Fruit fly (Drosophila melanogaster) whole organism, prepupa: ENCODE data around the gene CG5768.

Experiments used
- Blimp-1 ChIP-seq: fragments of 200-800 bp; sonication (Bioruptor generic); optimal IDR thresholded peaks from 3 replicates; lab custom pipeline; 2017; ENCODE audit warnings: missing biosample characterization, missing genetic modification characterization, mild to moderate bottlenecking, moderate library complexity, missing genetic modification reagents
- CG10631 ChIP-seq: fragments of 200-800 bp; sonication (Bioruptor generic); optimal IDR thresholded peaks from 2 replicates; lab custom pipeline; 2016; ENCODE audit warnings: missing biosample characterization, missing genetic modification characterization
- CG11294 ChIP-seq: fragments of 200-800 bp; sonication (Bioruptor generic); IDR thresholded peaks from 2 replicates; pipeline ENCODE4 v1.3.6; 2022; ENCODE audit warnings: missing biosample characterization, missing genetic modification characterization
- CG11902 ChIP-seq: fragments of 200-800 bp; sonication (Bioruptor generic); optimal IDR thresholded peaks from 3 replicates; lab custom pipeline; 2016; ENCODE audit warnings: missing biosample characterization, missing genetic modification characterization
- CG1621 ChIP-seq: fragments of 200-800 bp; sonication (Bioruptor generic); optimal IDR thresholded peaks from 3 replicates; lab custom pipeline; 2018; ENCODE audit warnings: missing biosample characterization, mild to moderate bottlenecking, missing genetic modification characterization
- CG31627 ChIP-seq: fragments of 200-800 bp; sonication (Bioruptor generic); optimal IDR thresholded peaks from 3 replicates; lab custom pipeline; 2016; ENCODE audit warnings: missing biosample characterization, missing genetic modification characterization
- CG32006 ChIP-seq: fragments of 200-800 bp; sonication (Bioruptor generic); optimal IDR thresholded peaks from 3 replicates; lab custom pipeline; 2017; ENCODE audit warnings: missing biosample characterization, mild to moderate bottlenecking, missing genetic modification characterization
- CG34406 ChIP-seq: fragments of 200-800 bp; sonication (Bioruptor generic); optimal IDR thresholded peaks from 3 replicates; lab custom pipeline; 2016; ENCODE audit warnings: missing biosample characterization, missing genetic modification characterization
- CG4318 ChIP-seq: fragments of 200-800 bp; sonication (Bioruptor generic); optimal IDR thresholded peaks from 3 replicates; lab custom pipeline; 2017; ENCODE audit warnings: missing biosample characterization, mild to moderate bottlenecking, missing genetic modification characterization
- CG6808 ChIP-seq: fragments of 200-800 bp; sonication (Bioruptor generic); optimal IDR thresholded peaks from 3 replicates; lab custom pipeline; 2017; ENCODE audit warnings: missing biosample characterization, missing genetic modification characterization, mild to moderate bottlenecking, moderate library complexity, missing genetic modification reagents
- CG7368 ChIP-seq: fragments of 200-800 bp; sonication (Bioruptor generic); optimal IDR thresholded peaks from 3 replicates; lab custom pipeline; 2016; ENCODE audit warnings: missing biosample characterization, missing genetic modification characterization
- CG8319 ChIP-seq: fragments of 200-800 bp; sonication (Bioruptor generic); optimal IDR thresholded peaks from 3 replicates; lab custom pipeline; 2016; ENCODE audit warnings: missing biosample characterization, missing genetic modification characterization
- Eip78C ChIP-seq: fragments of 200-800 bp; sonication (Bioruptor generic); peaks from one replicate; lab custom pipeline; 2016; ENCODE audit warnings: missing biosample characterization, missing genetic modification characterization
- Eip93F ChIP-seq: fragments of 200-800 bp; sonication (Bioruptor generic); optimal IDR thresholded peaks from 2 replicates; lab custom pipeline; 2016; ENCODE audit warnings: missing biosample characterization, mild to moderate bottlenecking, missing genetic modification characterization
- Ets96B ChIP-seq: fragments of 200-800 bp; optimal IDR thresholded peaks from 2 replicates; lab custom pipeline; 2019; ENCODE audit warnings: missing biosample characterization, mild to moderate bottlenecking, missing genetic modification characterization, moderate library complexity
- Hr39 ChIP-seq: fragments of 200-800 bp; sonication (Bioruptor generic); optimal IDR thresholded peaks from 2 replicates; lab custom pipeline; 2016; ENCODE audit warnings: missing biosample characterization, missing genetic modification characterization
- Hr4 ChIP-seq: fragments of 200-800 bp; sonication (Bioruptor generic); optimal IDR thresholded peaks from 3 replicates; lab custom pipeline; 2016; ENCODE audit warnings: missing biosample characterization, missing genetic modification characterization
- Lpt ChIP-seq: fragments of 200-800 bp; sonication (Bioruptor generic); optimal IDR thresholded peaks from 3 replicates; lab custom pipeline; 2016; ENCODE audit warnings: missing biosample characterization, missing genetic modification characterization
- Met ChIP-seq: fragments of 200-800 bp; sonication (Bioruptor generic); optimal IDR thresholded peaks from 3 replicates; lab custom pipeline; 2016; ENCODE audit warnings: missing biosample characterization, missing genetic modification characterization
- Smox ChIP-seq: fragments of 200-800 bp; sonication (Bioruptor generic); optimal IDR thresholded peaks from 3 replicates; lab custom pipeline; 2016; ENCODE audit warnings: missing biosample characterization, missing genetic modification characterization
- Sox14 ChIP-seq: fragments of 200-800 bp; sonication (Bioruptor generic); optimal IDR thresholded peaks from 3 replicates; lab custom pipeline; 2016; ENCODE audit warnings: missing biosample characterization, missing genetic modification characterization
- Sox15 ChIP-seq: fragments of 200-800 bp; sonication (Bioruptor generic); optimal IDR thresholded peaks from 3 replicates; lab custom pipeline; 2016; ENCODE audit warnings: missing biosample characterization, missing genetic modification characterization
- acj6 ChIP-seq: fragments of 200-800 bp; sonication (Bioruptor generic); optimal IDR thresholded peaks from 3 replicates; lab custom pipeline; 2016; ENCODE audit warnings: missing biosample characterization, missing genetic modification characterization
- cyc ChIP-seq: fragments of 200-800 bp; sonication (Bioruptor generic); optimal IDR thresholded peaks from 3 replicates; lab custom pipeline; 2016; ENCODE audit warnings: missing biosample characterization, missing genetic modification characterization
- dac ChIP-seq: fragments of 200-800 bp; sonication (Bioruptor generic); optimal IDR thresholded peaks from 2 replicates; lab custom pipeline; 2017; ENCODE audit warnings: missing biosample characterization, mild to moderate bottlenecking, missing genetic modification characterization
- dsx ChIP-seq: fragments of 200-800 bp; optimal IDR thresholded peaks from 3 replicates; lab custom pipeline; 2019; ENCODE audit warnings: missing biosample characterization, mild to moderate bottlenecking, missing genetic modification characterization, moderate library complexity; ENCODE audit not compliant: poor library complexity, severe bottlenecking
- eg ChIP-seq: fragments of 200-800 bp; sonication (Bioruptor generic); IDR thresholded peaks from 3 replicates; pipeline ENCODE4 v1.3.6; 2022; ENCODE audit warnings: missing biosample characterization, missing genetic modification characterization
- esn ChIP-seq: fragments of 200-800 bp; sonication (Bioruptor generic); optimal IDR thresholded peaks from 2 replicates; lab custom pipeline; 2016; ENCODE audit warnings: missing biosample characterization, mild to moderate bottlenecking, missing genetic modification characterization, moderate library complexity
- fd85E ChIP-seq: fragments of 200-800 bp; sonication (Bioruptor generic); optimal IDR thresholded peaks from 3 replicates; lab custom pipeline; 2016; ENCODE audit warnings: missing biosample characterization, missing genetic modification characterization
- fkh ChIP-seq: fragments of 200-800 bp; sonication (Bioruptor generic); optimal IDR thresholded peaks from 3 replicates; lab custom pipeline; 2017; ENCODE audit warnings: missing biosample characterization, mild to moderate bottlenecking, missing genetic modification characterization, moderate library complexity
- lz ChIP-seq: fragments of 200-800 bp; sonication (Bioruptor generic); optimal IDR thresholded peaks from 3 replicates; lab custom pipeline; 2016; ENCODE audit warnings: missing biosample characterization, missing genetic modification characterization
- net ChIP-seq: fragments of 200-800 bp; sonication (Bioruptor generic); optimal IDR thresholded peaks from 3 replicates; lab custom pipeline; 2016; ENCODE audit warnings: missing biosample characterization, missing genetic modification characterization
- ss ChIP-seq, 2 experiments: fragments of 200-800 bp; sonication (Bioruptor generic); optimal IDR thresholded peaks; 2 replicates in 1 of 2; 3 replicates in 1 of 2; lab custom pipeline; 2017 to 2018; ENCODE audit warnings: mild to moderate bottlenecking in 2 of 2, missing biosample characterization in 2 of 2, missing genetic modification characterization in 2 of 2, moderate library complexity in 1 of 2
- svp ChIP-seq: fragments of 200-800 bp; sonication (Bioruptor generic); peaks from one replicate; lab custom pipeline; 2016; ENCODE audit warnings: missing biosample characterization, missing genetic modification characterization
- topi ChIP-seq: fragments of 200-800 bp; sonication (Bioruptor generic); optimal IDR thresholded peaks from 3 replicates; lab custom pipeline; 2016; ENCODE audit warnings: missing biosample characterization, missing genetic modification characterization
- vri ChIP-seq: fragments of 200-800 bp; sonication (Bioruptor generic); optimal IDR thresholded peaks from 3 replicates; lab custom pipeline; 2016; ENCODE audit warnings: missing biosample characterization, mild to moderate bottlenecking, missing genetic modification characterization

The CG5768 gene

dm6 chr3R:24390239-24390638 lies at the start of gene CG5768, which contains the start of gene CG13615:
CG5768 (minus strand) TSS chr3R:24390339.
CG13615 (plus strand) TSS chr3R:24390518.
- TF ChIP-seq Blimp-1 (GFP tag; lab: Kevin White, UChicago), result no peak
- TF ChIP-seq vri (GFP tag; lab: Kevin White, UChicago), result no peak
- TF ChIP-seq lz, result no peak
- no peak for TF ChIP-seq acj6 (GFP tag; lab: Kevin White, UChicago)
- TF ChIP-seq topi (GFP tag; lab: Kevin White, UChicago), result no peak
- no peak for TF ChIP-seq Hr4 (GFP tag; lab: Kevin White, UChicago)
- no peak for TF ChIP-seq CG1621 (tag; lab: Kevin White, UChicago)
- no peak for TF ChIP-seq dac (GFP tag; lab: Kevin White, UChicago)
- no peak for TF ChIP-seq net
- no peak for TF ChIP-seq CG4318

- TF ChIP-seq CG32006 (GFP tag; lab: Kevin White, UChicago) (no peak), Smox (GFP tag; lab: Kevin White, UChicago) (peak; percentile 15), Hr39 (GFP tag; lab: Kevin White, UChicago) (peak; percentile 38), CG11902 (GFP tag; lab: Kevin White, UChicago) (peak; percentile 36), CG10631 (GFP tag; lab: Kevin White, UChicago) (no peak), Eip78C (GFP tag; lab: Kevin White, UChicago) (peak; percentile 69), ss (GFP tag; optimal IDR thresholded peaks at IDR 0.05; lab: Kevin White, UChicago) (no peak), CG31627 (peak; percentile 25), cyc (GFP tag; lab: Kevin White, UChicago) (peak; percentile 30), CG7368 (GFP tag; lab: Kevin White, UChicago) (no peak), Ets96B (tag; lab: Kevin White, UChicago) (no peak), esn (no peak), fd85E (GFP tag; lab: Kevin White, UChicago) (no peak), Met (GFP tag; lab: Kevin White, UChicago) (peak; percentile 1), eg (GFP tag; lab: Robert Waterston, UW) (no peak), CG34406 (GFP tag; lab: Kevin White, UChicago) (peak; percentile 19), fkh (GFP tag; lab: Kevin White, UChicago) (no peak), topi (GFP tag; lab: Kevin White, UChicago) (no peak), svp (GFP tag; lab: Kevin White, UChicago) (peak; percentile 69), CG8319 (no peak), Sox14 (GFP tag; lab: Kevin White, UChicago) (no peak)
Observed at dm6 chr3R:24392207-24392939, 2.2 kb upstream of the CG5768 start, which contains the start of gene CG13616. CG13616 (plus strand) TSS chr3R:24392889.

DNA sequence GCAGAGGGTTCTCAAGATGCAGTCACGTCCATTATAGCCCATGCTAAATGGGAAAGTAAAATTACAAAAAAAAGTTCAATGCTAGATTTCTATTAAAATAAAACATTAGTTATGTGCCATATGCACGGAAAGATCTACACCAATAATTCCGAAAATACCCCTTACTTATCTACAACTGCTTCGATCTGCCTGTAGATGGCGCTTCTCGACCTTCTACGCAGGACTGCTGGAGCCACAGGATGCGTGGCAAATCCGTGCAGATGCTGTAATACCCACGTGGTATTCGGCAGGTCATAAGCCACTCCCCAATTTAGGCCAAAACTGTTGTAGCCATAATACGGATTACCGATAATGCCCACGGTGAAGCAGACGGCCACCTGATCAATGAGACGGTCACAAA lies 3.7 kb downstream of the CG5768 start:
- TF ChIP-seq Sox15, result no peak
- TF ChIP-seq dsx, result no peak
- TF ChIP-seq CG6808 (GFP tag; lab: Kevin White, UChicago), result no peak
- TF ChIP-seq CG11294 (GFP tag; lab: Robert Waterston, UW), result no peak
- TF ChIP-seq esn, result no peak
- no peak for TF ChIP-seq dac (GFP tag; lab: Kevin White, UChicago)
- TF ChIP-seq Met (GFP tag; lab: Kevin White, UChicago), result no peak
- no peak for TF ChIP-seq net
- no peak for TF ChIP-seq CG31627
- no peak for TF ChIP-seq Eip93F (GFP tag; lab: Kevin White, UChicago)
- no peak for TF ChIP-seq Lpt (GFP tag; lab: Kevin White, UChicago)
- no peak for TF ChIP-seq Ets96B (tag; lab: Kevin White, UChicago)
- TF ChIP-seq, all 60 proteins: peak for 0
